Worm (Caenorhabditis elegans) whole organism, L4 larva: ENCODE measurements around the gene str-161.
"Not testable (repeated sequence)": the region's sequence is repeated elsewhere in the genome, so short reads cannot be mapped to it uniquely, and the experiment has no call there.

Experiments used
- F26F4.8 ChIP-seq: fragments of 200-800 bp; sonication (Bioruptor generic); conservative IDR thresholded peaks from 2 replicates; pipeline ENCODE4 v1.3.6; 2022; ENCODE audit warnings: missing genetic modification characterization, missing compliant biosample characterization
- F37D6.2 ChIP-seq: sonication (generic microtip); optimal IDR thresholded peaks from 2 replicates; lab custom pipeline; 2016; ENCODE audit warnings: mild to moderate bottlenecking, missing genetic modification characterization, missing compliant biosample characterization
- F49E8.2 ChIP-seq: sonication (generic microtip); optimal IDR thresholded peaks from 2 replicates; lab custom pipeline; 2016; ENCODE audit warnings: missing compliant biosample characterization, mild to moderate bottlenecking, missing genetic modification characterization, borderline replicate concordance
- Y48G9A.11 ChIP-seq: fragments of 200-800 bp; sonication (Bioruptor generic); IDR thresholded peaks from 2 replicates; pipeline ENCODE4 v1.3.6; 2022; ENCODE audit warnings: missing genetic modification reagents, missing genetic modification characterization, missing compliant biosample characterization
- ZK546.5 ChIP-seq, 2 experiments: sonication (generic microtip); optimal IDR thresholded peaks; 2 replicates each; lab custom pipeline; 2017; ENCODE audit warnings: missing biosample characterization in 2 of 2, missing genetic modification characterization in 2 of 2
- aha-1 ChIP-seq: fragments of 150-350 bp; peaks from one replicate; lab custom pipeline; 2014; ENCODE audit warnings: missing biosample characterization, missing genetic modification characterization
- arid-1 ChIP-seq: fragments of 200-800 bp; sonication (Bioruptor generic); conservative IDR thresholded peaks from 2 replicates; pipeline ENCODE4 v1.3.6; 2022; ENCODE audit warnings: missing genetic modification reagents, missing genetic modification characterization, missing compliant biosample characterization
- ceh-44 ChIP-seq: fragments of 200-800 bp; sonication (Bioruptor generic); IDR thresholded peaks from 2 replicates; pipeline ENCODE4 v1.3.6; 2022; ENCODE audit warnings: missing genetic modification reagents, missing genetic modification characterization, missing compliant biosample characterization
- ceh-62 ChIP-seq: sonication (generic microtip); optimal IDR thresholded peaks from 2 replicates; lab custom pipeline; 2017; ENCODE audit warnings: missing biosample characterization, missing genetic modification characterization
- ces-1 ChIP-seq: fragments of 150-350 bp; sonication (generic microtip); optimal IDR thresholded peaks from 4 replicates; lab custom pipeline; 2014; ENCODE audit warnings: missing biosample characterization, missing genetic modification reagents, missing genetic modification characterization
- ctbp-1 ChIP-seq: fragments of 200-800 bp; sonication (Bioruptor generic); IDR thresholded peaks from 2 replicates; pipeline ENCODE4 v1.3.6; 2022; ENCODE audit warnings: missing genetic modification reagents, missing genetic modification characterization, missing compliant biosample characterization
- daf-19 ChIP-seq: fragments of 200-800 bp; sonication (Bioruptor generic); conservative IDR thresholded peaks from 2 replicates; pipeline ENCODE4 v1.3.6; 2022; ENCODE audit warnings: missing genetic modification characterization, missing compliant biosample characterization
- daf-8 ChIP-seq: fragments of 200-800 bp; sonication (Bioruptor generic); IDR thresholded peaks from 2 replicates; pipeline ENCODE4 v1.3.6; 2022; ENCODE audit warnings: missing genetic modification characterization, missing compliant biosample characterization
- dmd-6 ChIP-seq: fragments of 200-800 bp; sonication (Bioruptor generic); IDR thresholded peaks from 2 replicates; pipeline ENCODE4 v1.3.6; 2022; ENCODE audit warnings: missing genetic modification reagents, missing genetic modification characterization, missing compliant biosample characterization
- dmd-9 ChIP-seq: fragments of 200-800 bp; sonication (Bioruptor generic); IDR thresholded peaks from 2 replicates; pipeline ENCODE4 v1.3.6; 2022; ENCODE audit warnings: missing genetic modification reagents, missing genetic modification characterization, missing compliant biosample characterization
- duxl-1 ChIP-seq: sonication (generic microtip); optimal IDR thresholded peaks from 2 replicates; lab custom pipeline; 2016; ENCODE audit warnings: mild to moderate bottlenecking, missing genetic modification characterization, moderate library complexity, missing compliant biosample characterization; ENCODE audit not compliant: poor library complexity
- dve-1 ChIP-seq: sonication (generic microtip); optimal IDR thresholded peaks from 2 replicates; lab custom pipeline; 2017; ENCODE audit warnings: antibody characterized with exemption, mild to moderate bottlenecking, missing genetic modification characterization, missing compliant biosample characterization; ENCODE audit not compliant: insufficient read depth
- egl-43 ChIP-seq: fragments of 200-800 bp; sonication (Bioruptor generic); IDR thresholded peaks from 2 replicates; pipeline ENCODE4 v1.3.6; 2022; ENCODE audit warnings: missing genetic modification reagents, missing genetic modification characterization, missing compliant biosample characterization
- fos-1 ChIP-seq: fragments of 150-350 bp; optimal IDR thresholded peaks from 2 replicates; lab custom pipeline; 2014; ENCODE audit warnings: missing biosample characterization, missing genetic modification characterization
- gei-8 ChIP-seq: fragments of 200-800 bp; sonication (Bioruptor generic); optimal IDR thresholded peaks from 2 replicates; lab custom pipeline; 2018; ENCODE audit warnings: mild to moderate bottlenecking, missing genetic modification characterization, missing compliant biosample characterization
- madf-5 ChIP-seq, 2 experiments: fragments of 200-800 bp; sonication (Bioruptor generic); IDR thresholded peaks; 2 replicates each; pipeline ENCODE4 v1.3.6; 2022; ENCODE audit warnings: missing compliant biosample characterization in 2 of 2, missing genetic modification characterization in 2 of 2
- mdt-29 ChIP-seq: fragments of 200-800 bp; sonication (Bioruptor generic); IDR thresholded peaks from 2 replicates; pipeline ENCODE4 v1.3.6; 2022; ENCODE audit warnings: missing genetic modification reagents, missing genetic modification characterization, missing compliant biosample characterization
- mxl-3 ChIP-seq: fragments of 200-800 bp; sonication (Bioruptor generic); optimal IDR thresholded peaks from 2 replicates; lab custom pipeline; 2018; ENCODE audit warnings: mild to moderate bottlenecking, missing genetic modification characterization, missing compliant biosample characterization
- nhr-10 ChIP-seq: fragments of 150-350 bp; optimal IDR thresholded peaks from 2 replicates; lab custom pipeline; 2014; ENCODE audit warnings: missing biosample characterization, missing genetic modification characterization
- nhr-11 ChIP-seq: fragments of 150-350 bp; optimal IDR thresholded peaks from 2 replicates; lab custom pipeline; 2014; ENCODE audit warnings: missing biosample characterization, missing genetic modification characterization
- nhr-25 ChIP-seq: sonication (generic microtip); optimal IDR thresholded peaks from 2 replicates; lab custom pipeline; 2017; ENCODE audit warnings: missing genetic modification characterization, mild to moderate bottlenecking, missing compliant biosample characterization, antibody characterized with exemption, moderate library complexity, borderline replicate concordance; ENCODE audit not compliant: insufficient read depth
- nhr-41 ChIP-seq: fragments of 200-800 bp; sonication (Bioruptor generic); IDR thresholded peaks from 2 replicates; pipeline ENCODE4 v1.3.6; 2022; ENCODE audit warnings: missing genetic modification reagents, missing genetic modification characterization, missing compliant biosample characterization
- nhr-76 ChIP-seq: fragments of 150-350 bp; optimal IDR thresholded peaks from 2 replicates; lab custom pipeline; 2014; ENCODE audit warnings: missing biosample characterization, missing genetic modification characterization
- nhr-77 ChIP-seq: fragments of 150-350 bp; optimal IDR thresholded peaks from 2 replicates; lab custom pipeline; 2014; ENCODE audit warnings: missing biosample characterization, missing genetic modification characterization
- pha-4 ChIP-seq, 2 experiments: fragments of 150-350 bp in 1 of 2; fragments of 200-800 bp in 1 of 2; sonication (Bioruptor generic) in 1 of 2; IDR thresholded peaks in 1 of 2; optimal IDR thresholded peaks in 1 of 2; 2 replicates each; pipeline versions ENCODE4 v1.3.6 to Lab custom; 2014 to 2022; ENCODE audit warnings: missing genetic modification characterization in 2 of 2, missing genetic modification reagents in 2 of 2, missing biosample characterization in 1 of 2, missing compliant biosample characterization in 1 of 2
- set-16 ChIP-seq: fragments of 200-800 bp; sonication (Bioruptor generic); IDR thresholded peaks from 2 replicates; pipeline ENCODE4 v1.3.6; 2022; ENCODE audit warnings: missing genetic modification reagents, missing genetic modification characterization, missing compliant biosample characterization
- snpc-1.2 ChIP-seq: fragments of 200-800 bp; sonication (Bioruptor generic); IDR thresholded peaks from 2 replicates; pipeline ENCODE4 v1.3.6; 2022; ENCODE audit warnings: missing genetic modification reagents, missing genetic modification characterization, missing compliant biosample characterization
- spr-3 ChIP-seq: fragments of 200-800 bp; sonication (Bioruptor generic); optimal IDR thresholded peaks from 2 replicates; lab custom pipeline; 2018; ENCODE audit warnings: mild to moderate bottlenecking, missing genetic modification characterization, missing compliant biosample characterization
- unc-130 ChIP-seq: sonication (generic microtip); optimal IDR thresholded peaks from 2 replicates; lab custom pipeline; 2016; ENCODE audit warnings: missing genetic modification reagents, missing genetic modification characterization, missing compliant biosample characterization
- unc-39 ChIP-seq: sonication (generic microtip); optimal IDR thresholded peaks from 2 replicates; lab custom pipeline; 2017; ENCODE audit warnings: missing biosample characterization, missing genetic modification characterization
- unc-62 ChIP-seq, 3 experiments: fragments of 150-350 bp in 1 of 3; sonication (generic microtip); optimal IDR thresholded peaks in 2 of 3; peaks in 1 of 3; 1 replicate in 1 of 3; 2 replicates in 2 of 3; lab custom pipeline; 2014 to 2017; ENCODE audit warnings: missing biosample characterization in 3 of 3, missing genetic modification characterization in 3 of 3, missing genetic modification reagents in 3 of 3, missing genotype in 1 of 3
- vab-7 ChIP-seq: fragments of 200-800 bp; sonication (Bioruptor generic); IDR thresholded peaks from 2 replicates; pipeline ENCODE4 v1.3.6; 2022; ENCODE audit warnings: missing genetic modification reagents, missing genetic modification characterization, missing compliant biosample characterization
- zfp-2 ChIP-seq: sonication (generic microtip); optimal IDR thresholded peaks from 2 replicates; lab custom pipeline; 2016; ENCODE audit warnings: mild to moderate bottlenecking, missing genetic modification characterization, missing compliant biosample characterization
- zfp-3 ChIP-seq: fragments of 200-800 bp; sonication (Bioruptor generic); conservative IDR thresholded peaks from 2 replicates; pipeline ENCODE4 v1.3.6; 2022; ENCODE audit warnings: missing genetic modification reagents, missing genetic modification characterization, missing compliant biosample characterization

Gene str-161

ce11 chrIV:4903961-4904360, at the start of gene str-161:
TSS of gene str-161 (minus strand) at chrIV:4904061.
- no peak for TF ChIP-seq Y48G9A.11 (GFP tag; lab: Robert Waterston, UW)
- TF ChIP-seq nhr-76, result no peak
- TF ChIP-seq F37D6.2, result no peak
- peak; percentile 52 for TF ChIP-seq aha-1 (tag; lab: Kevin White, UChicago)
- no peak for TF ChIP-seq ceh-44 (GFP tag; lab: Robert Waterston, UW)
- TF ChIP-seq ceh-62 (tag; lab: Kevin White, UChicago), result no peak
- no peak for TF ChIP-seq vab-7 (GFP tag; lab: Robert Waterston, UW)
- TF ChIP-seq gei-8 (GFP tag; lab: Kevin White, UChicago), result no peak
- TF ChIP-seq dmd-6 (GFP tag; lab: Robert Waterston, UW), result no peak
- TF ChIP-seq, all 104 proteins: peak for 1

- TF ChIP-seq pha-4 (GFP tag; IDR thresholded peaks at IDR 0.05; lab: Robert Waterston, UW) (peak; percentile 88; the same call in 1 of the 2 replicates), zfp-3 (GFP tag; lab: Robert Waterston, UW) (peak; percentile 52; the same call in 1 of the 2 replicates), F26F4.8 (GFP tag; lab: Robert Waterston, UW) (peak; percentile 89), snpc-1.2 (GFP tag; lab: Robert Waterston, UW) (peak; percentile 96), arid-1 (GFP tag; lab: Robert Waterston, UW) (peak; percentile 82)
- TF ChIP-seq pha-4 (tag; optimal IDR thresholded peaks at IDR 0.05; lab: Kevin White, UChicago), result not testable (repeated sequence)
Measured at ce11 chrIV:4949729-4950128, 45.9 kb upstream of the str-161 start.

ce11 chrIV:4945771-4946170, 41.9 kb upstream of the str-161 start, which contains the start of gene str-169:
TSS of gene str-169 (plus strand) at chrIV:4946071.
- TF ChIP-seq daf-8 (GFP tag; lab: Robert Waterston, UW) (no peak), ctbp-1 (GFP tag; lab: Robert Waterston, UW) (no peak), unc-39 (no peak), set-16 (no peak), F49E8.2 (tag; lab: Kevin White, UChicago) (no peak), nhr-10 (tag; lab: Kevin White, UChicago) (no peak), dve-1 (no peak), snpc-1.2 (GFP tag; lab: Robert Waterston, UW) (no peak), dmd-9 (GFP tag; lab: Robert Waterston, UW) (no peak), madf-5 (GFP tag; IDR thresholded peaks at IDR 0.05; lab: Robert Waterston, UW) (no peak), spr-3 (GFP tag; lab: Kevin White, UChicago) (no peak), unc-130 (no peak), mdt-29 (GFP tag; lab: Robert Waterston, UW) (no peak), zfp-2 (no peak), F26F4.8 (GFP tag; lab: Robert Waterston, UW) (no peak), daf-19 (GFP tag; lab: Robert Waterston, UW) (no peak), ZK546.5 (tag; optimal IDR thresholded peaks at IDR 0.05; lab: Kevin White, UChicago) (no peak)

ce11 chrIV:4941681-4942080, 37.8 kb upstream of the str-161 start, which contains the start of gene Y9C9A.5:
TSS of gene Y9C9A.5 (plus strand) at chrIV:4941981.
- TF ChIP-seq nhr-25 (no peak), fos-1 (tag; lab: Kevin White, UChicago) (no peak), daf-8 (GFP tag; lab: Robert Waterston, UW) (no peak), ces-1 (GFP tag; lab: Kevin White, UChicago) (no peak)
- TF ChIP-seq, all 104 proteins: peak for 0

ce11 chrIV:4938664-4939063, 34.8 kb upstream of the str-161 start, which contains the start of gene str-168:
TSS of gene str-168 (plus strand) at chrIV:4938964.
- no peak for TF ChIP-seq dve-1
- no peak for TF ChIP-seq mxl-3 (GFP tag; lab: Kevin White, UChicago)
- no peak for TF ChIP-seq F37D6.2
- no peak for TF ChIP-seq egl-43 (GFP tag; lab: Robert Waterston, UW)
- no peak for TF ChIP-seq duxl-1 (tag; lab: Kevin White, UChicago)
- TF ChIP-seq nhr-77 (tag; lab: Kevin White, UChicago), result no peak
- TF ChIP-seq ces-1 (GFP tag; lab: Kevin White, UChicago), result no peak
- TF ChIP-seq madf-5 (GFP tag; IDR thresholded peaks at IDR 0.05; lab: Robert Waterston, UW), result no peak
- TF ChIP-seq unc-62 (GFP tag; optimal IDR thresholded peaks at IDR 0.05 in 1 of 2; lab: Kevin White, UChicago), result no peak
- no peak for TF ChIP-seq unc-62 (tag; optimal IDR thresholded peaks at IDR 0.05; lab: Kevin White, UChicago)
- TF ChIP-seq F26F4.8 (GFP tag; lab: Robert Waterston, UW), result no peak
- TF ChIP-seq nhr-11 (tag; lab: Kevin White, UChicago), result no peak
- no peak for TF ChIP-seq nhr-41
- no peak for TF ChIP-seq nhr-76
- TF ChIP-seq mdt-29 (GFP tag; lab: Robert Waterston, UW), result no peak
- TF ChIP-seq vab-7 (GFP tag; lab: Robert Waterston, UW), result no peak
